Worm (Caenorhabditis elegans): ENCODE data around the gene nhl-1.

ce11 chrIII:9176008-9176407, 22.3 kb upstream of the nhl-1 start:
- no peak for TF ChIP-seq nhr-12 (tag; optimal IDR thresholded peaks at IDR 0.05)
- TF ChIP-seq skn-1 (tag; optimal IDR thresholded peaks at IDR 0.05) = no peak
- TF ChIP-seq mdl-1 (tag; optimal IDR thresholded peaks at IDR 0.05) = no peak
- no peak for TF ChIP-seq lin-13 (GFP tag; optimal IDR thresholded peaks at IDR 0.05)
- TF ChIP-seq snpc-4 (tag; optimal IDR thresholded peaks at IDR 0.05) = no peak
- TF ChIP-seq aly-2 (tag; optimal IDR thresholded peaks at IDR 0.05) = no peak
- TF ChIP-seq nhr-77 (tag; optimal IDR thresholded peaks at IDR 0.05) = no peak
- TF ChIP-seq egl-27 (tag; optimal IDR thresholded peaks at IDR 0.05) = no peak
- no peak for TF ChIP-seq ztf-4 (tag; optimal IDR thresholded peaks at IDR 0.05)
- no peak for TF ChIP-seq nhr-21 (tag; optimal IDR thresholded peaks at IDR 0.05)

Measured in whole organism, L2 larva.